Worm (Caenorhabditis elegans): ENCODE data around the gene csp-1.

The csp-1 gene

ce11 chrII:13637941-13638489, 37.0 kb downstream of the csp-1 start, which contains the start of gene phdh-1:
phdh-1 (minus strand) TSS chrII:13638480.
- TF ChIP-seq lin-26 (GFP tag; IDR thresholded peaks at IDR 0.05) (0 out of 2 replicates have a peak, but pooled peaks have one; percentile 15), T26A5.8 (tag; optimal IDR thresholded peaks at IDR 0.05) (no peak), atf-7 (tag; optimal IDR thresholded peaks at IDR 0.05) (no peak), Y53F4B.3 (GFP tag; IDR thresholded peaks at IDR 0.05) (no peak), zfh-2 (GFP tag; conservative IDR thresholded peaks at IDR 0.05) (peak; percentile 40; the same call in 1 of the 2 replicates), him-1 (tag; optimal IDR thresholded peaks at IDR 0.05) (no peak), F57A8.1 (GFP tag; optimal IDR thresholded peaks at IDR 0.05) (peak; percentile 23), mcd-1 (GFP tag; IDR thresholded peaks at IDR 0.05) (0 out of 2 replicates have a peak, but pooled peaks have one; percentile 5)

- TF ChIP-seq F49E8.2 (tag; optimal IDR thresholded peaks at IDR 0.05; ENCODE audit: insufficient read depth) (no peak), nhr-27 (tag; optimal IDR thresholded peaks at IDR 0.05) (no peak), xnd-1 (tag; optimal IDR thresholded peaks at IDR 0.05) (no peak), dpff-1 (tag; optimal IDR thresholded peaks at IDR 0.05) (no peak), F57A8.1 (GFP tag; optimal IDR thresholded peaks at IDR 0.05) (no peak), ceh-40 (GFP tag; IDR thresholded peaks at IDR 0.05) (no peak), rcor-1 (GFP tag; IDR thresholded peaks at IDR 0.05) (no peak), ZK185.1 (tag; optimal IDR thresholded peaks at IDR 0.05; ENCODE audit: poor library complexity, severe bottlenecking) (peak; percentile 5), lin-40 (tag; optimal IDR thresholded peaks at IDR 0.05) (peak; percentile 29), snpc-3.4 (tag; optimal IDR thresholded peaks at IDR 0.05) (no peak), ztf-26 (tag; optimal IDR thresholded peaks at IDR 0.05) (no peak), nhr-90 (tag; optimal IDR thresholded peaks at IDR 0.05) (no peak), F39B2.1 (GFP tag; IDR thresholded peaks at IDR 0.05) (no peak), ztf-22 (GFP tag; optimal IDR thresholded peaks at IDR 0.05) (no peak), Y95B8A.8 (GFP tag; IDR thresholded peaks at IDR 0.05) (no peak), nhr-120 (GFP tag; IDR thresholded peaks at IDR 0.05) (no peak), unc-62 (GFP tag; optimal IDR thresholded peaks at IDR 0.05) (no peak), lir-1 (GFP tag; conservative IDR thresholded peaks at IDR 0.05) (no peak), lsy-27 (tag; optimal IDR thresholded peaks at IDR 0.05; ENCODE audit: borderline replicate concordance, insufficient read depth) (no peak), F33H1.4 (GFP tag; IDR thresholded peaks at IDR 0.05) (no peak), attf-5 (GFP tag; optimal IDR thresholded peaks at IDR 0.05) (no peak), nhr-80 (tag; optimal IDR thresholded peaks at IDR 0.05) (peak; percentile 62), mxl-1 (tag; optimal IDR thresholded peaks at IDR 0.05) (no peak), B0035.1 (tag; optimal IDR thresholded peaks at IDR 0.05) (no peak), F37B4.10 (GFP tag; IDR thresholded peaks at IDR 0.05) (no peak)
Measured at ce11 chrII:13638576-13638975, 37.6 kb downstream of the csp-1 start.

ce11 chrII:13640210-13640609, 39.2 kb downstream of the csp-1 start:
- no peak for TF ChIP-seq lin-35 (GFP tag; optimal IDR thresholded peaks at IDR 0.05)
- peak; percentile 19 for TF ChIP-seq attf-5 (GFP tag; optimal IDR thresholded peaks at IDR 0.05)

ce11 chrII:13641311-13641710, 40.3 kb downstream of the csp-1 start, which contains the start of gene fbxa-167:
fbxa-167 (plus strand) TSS chrII:13641489.
- TF ChIP-seq hmg-1.2 (GFP tag; IDR thresholded peaks at IDR 0.05) (peak; percentile 58; the same call in 1 of the 2 replicates), lin-54 (GFP tag; optimal IDR thresholded peaks at IDR 0.05) (no peak), Y67H2A.10 (GFP tag; conservative IDR thresholded peaks at IDR 0.05) (no peak)

Data from whole organism, young adult.